5 worm cellular contexts compared by ENCODE assay signal in the genomic region with DNA sequence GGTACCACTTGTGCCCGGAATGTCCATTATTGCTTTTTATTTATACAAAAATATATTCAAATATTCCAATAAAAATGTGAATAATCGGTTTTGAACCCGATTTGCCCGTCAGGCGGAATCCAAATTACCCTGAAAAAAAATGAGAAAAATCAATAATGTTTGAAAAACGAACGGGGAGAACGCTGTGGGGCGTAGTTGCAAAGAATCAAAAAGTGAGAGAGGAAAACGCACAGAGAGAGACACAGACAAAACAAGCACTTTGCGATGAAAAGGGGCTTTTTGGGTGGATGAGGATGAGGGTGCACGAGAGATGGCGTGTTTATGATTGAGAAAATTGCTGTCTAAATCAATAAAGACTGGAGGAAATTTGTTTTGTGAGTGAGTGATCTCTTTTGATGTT.
TF ChIP-seq lines count a peak whose summit lies in the region.

A gene (minus strand): TSS at position 135 of the 400 bp plus-strand sequence.

TF ChIP-seq in whole organism, L1 larva, 84 proteins besides CTCF, POLR2A, EP300 and RAD21:
- TF ChIP-seq F16B12.6 (tag; optimal IDR thresholded peaks at IDR 0.05; lab: Kevin White, UChicago) (no peak), irx-1 (tag; optimal IDR thresholded peaks at IDR 0.05; lab: Kevin White, UChicago) (no peak), unc-86 (tag; optimal IDR thresholded peaks at IDR 0.05; lab: Kevin White, UChicago) (no peak), rnt-1 (tag; optimal IDR thresholded peaks at IDR 0.05; lab: Kevin White, UChicago) (no peak), unc-98 (GFP tag; IDR thresholded peaks at IDR 0.05; lab: Robert Waterston, UW) (no peak), skn-1 (tag; optimal IDR thresholded peaks at IDR 0.05; lab: Kevin White, UChicago) (peak; percentile 10), ceh-88 (GFP tag; IDR thresholded peaks at IDR 0.05; lab: Robert Waterston, UW) (no peak), nhr-12 (tag; optimal IDR thresholded peaks at IDR 0.05; lab: Kevin White, UChicago) (no peak), nhr-85 (tag; lab: Kevin White, UChicago) (peak; percentile 8), aha-1 (tag; optimal IDR thresholded peaks at IDR 0.05; lab: Kevin White, UChicago) (no peak), lin-14 (GFP tag; optimal IDR thresholded peaks at IDR 0.05; lab: Kevin White, UChicago) (peak; percentile 61)

TF ChIP-seq in whole organism, L3 larva, 47 proteins besides CTCF, POLR2A, EP300 and RAD21:
- peak; percentile 32 for TF ChIP-seq pha-4 (tag; optimal IDR thresholded peaks at IDR 0.05; lab: Kevin White, UChicago)
- no peak for TF ChIP-seq snpc-4 (tag; optimal IDR thresholded peaks at IDR 0.05; lab: Kevin White, UChicago)
- TF ChIP-seq lin-39 (tag; optimal IDR thresholded peaks at IDR 0.05; lab: Kevin White, UChicago), result peak; percentile 11
- peak; percentile 75 for TF ChIP-seq egl-5 (tag; optimal IDR thresholded peaks at IDR 0.05; lab: Kevin White, UChicago)
- TF ChIP-seq nfya-1 (tag; optimal IDR thresholded peaks at IDR 0.05; lab: Kevin White, UChicago; ENCODE audit: insufficient read depth), result no peak
- peak; percentile 5 for TF ChIP-seq hmg-11 (tag; optimal IDR thresholded peaks at IDR 0.05; lab: Kevin White, UChicago)

TF ChIP-seq in whole organism, early embryonic, 17 proteins besides CTCF, POLR2A, EP300 and RAD21:
- TF ChIP-seq F13C5.2 (tag; optimal IDR thresholded peaks at IDR 0.05; lab: Kevin White, UChicago) (peak; percentile 39), hmg-4 (GFP tag; optimal IDR thresholded peaks at IDR 0.05; lab: Kevin White, UChicago) (peak; percentile 30), ama-1 (optimal IDR thresholded peaks at IDR 0.05; lab: Kevin White, UChicago) (no peak)
TF ChIP-seq in whole organism, early embryonic: peak in this region for 2.

TF ChIP-seq in whole organism, midembryonic, 9 proteins besides CTCF, POLR2A, EP300 and RAD21:
- no peak for TF ChIP-seq tab-1 (GFP tag; IDR thresholded peaks at IDR 0.05; lab: Robert Waterston, UW)
- 0 out of 2 replicates have a peak, but pooled peaks have one; percentile 9 for TF ChIP-seq ztf-29 (GFP tag; IDR thresholded peaks at IDR 0.05; lab: Robert Waterston, UW)
- TF ChIP-seq T22C8.4 (GFP tag; IDR thresholded peaks at IDR 0.05; lab: Robert Waterston, UW), result peak; percentile 50; the same call in 1 of the 2 replicates
- TF ChIP-seq cog-1 (tag; optimal IDR thresholded peaks at IDR 0.05; lab: Kevin White, UChicago), result no peak

TF ChIP-seq in whole organism, young adult, 124 proteins besides CTCF, POLR2A, EP300 and RAD21:
- TF ChIP-seq sptf-2 (GFP tag; optimal IDR thresholded peaks at IDR 0.05; lab: Kevin White, UChicago) (no peak), cebp-1 (GFP tag; IDR thresholded peaks at IDR 0.05; lab: Robert Waterston, UW) (no peak), cebp-1 (tag; optimal IDR thresholded peaks at IDR 0.05; lab: Kevin White, UChicago) (peak; percentile 39), tlf-1 (GFP tag; optimal IDR thresholded peaks at IDR 0.05; lab: Kevin White, UChicago) (no peak), lin-54 (GFP tag; optimal IDR thresholded peaks at IDR 0.05; lab: Kevin White, UChicago) (no peak), mcd-1 (GFP tag; IDR thresholded peaks at IDR 0.05; lab: Robert Waterston, UW) (no peak), F52B5.7 (tag; optimal IDR thresholded peaks at IDR 0.05; lab: Kevin White, UChicago) (no peak), hmg-1.2 (GFP tag; IDR thresholded peaks at IDR 0.05; lab: Robert Waterston, UW) (peak; percentile 20; the same call in 1 of the 2 replicates), lin-40 (tag; optimal IDR thresholded peaks at IDR 0.05; lab: Kevin White, UChicago) (no peak), ztf-28 (GFP tag; IDR thresholded peaks at IDR 0.05; lab: Robert Waterston, UW) (no peak)
